Worm (Caenorhabditis elegans) whole organism, young adult: ENCODE data around the gene C34F6.9.

ENCODE experiments used
- F39B2.1 ChIP-seq: fragments of 200-800 bp; sonication (Bioruptor generic); IDR thresholded peaks from 2 replicates; pipeline ENCODE4 v1.3.6; 2022; ENCODE audit warnings: missing genetic modification reagents, missing genetic modification characterization, missing compliant biosample characterization
- K11D2.4 ChIP-seq: fragments of 200-800 bp; sonication (Bioruptor generic); IDR thresholded peaks from 2 replicates; pipeline ENCODE4 v1.3.6; 2022; ENCODE audit warnings: missing genetic modification reagents, missing genetic modification characterization, missing compliant biosample characterization
- ama-1 ChIP-seq, 3 experiments: fragments of 150-350 bp in 1 of 3; sonication (generic microtip) in 2 of 3; optimal IDR thresholded peaks; 2 replicates each; lab custom pipeline; 2014 to 2018; ENCODE audit warnings: missing biosample characterization in 2 of 3, missing genetic modification characterization in 2 of 3, missing genetic modification reagents in 2 of 3
- ceh-91 ChIP-seq: fragments of 200-800 bp; sonication (Bioruptor generic); IDR thresholded peaks from 2 replicates; pipeline ENCODE4 v1.3.6; 2022; ENCODE audit warnings: missing genetic modification reagents, missing genetic modification characterization, missing compliant biosample characterization
- efl-1 ChIP-seq: fragments of 150-350 bp; optimal IDR thresholded peaks from 2 replicates; lab custom pipeline; 2014; ENCODE audit warnings: missing biosample characterization, missing genetic modification reagents, missing genetic modification characterization
- egrh-3 ChIP-seq: fragments of 200-800 bp; sonication (Bioruptor generic); IDR thresholded peaks from 2 replicates; pipeline ENCODE4 v1.3.6; 2022; ENCODE audit warnings: missing genetic modification reagents, missing genetic modification characterization, missing compliant biosample characterization
- madf-3 ChIP-seq: fragments of 200-800 bp; sonication (Bioruptor generic); IDR thresholded peaks from 2 replicates; pipeline ENCODE4 v1.3.6; 2022; ENCODE audit warnings: missing genetic modification reagents, missing genetic modification characterization, missing compliant biosample characterization
- mcd-1 ChIP-seq: fragments of 200-800 bp; sonication (Bioruptor generic); IDR thresholded peaks from 2 replicates; pipeline ENCODE4 v1.3.6; 2022; ENCODE audit warnings: missing genetic modification reagents, missing genetic modification characterization, missing compliant biosample characterization
- rpc-1 ChIP-seq, 2 experiments: fragments of 150-350 bp in 1 of 2; sonication (generic microtip) in 1 of 2; optimal IDR thresholded peaks; 2 replicates each; lab custom pipeline; 2014 to 2018; ENCODE audit warnings: missing biosample characterization in 1 of 2, missing genetic modification characterization in 1 of 2, missing genetic modification reagents in 1 of 2, missing genotype in 1 of 2
- unc-62 ChIP-seq: fragments of 150-350 bp; optimal IDR thresholded peaks from 2 replicates; lab custom pipeline; 2014; ENCODE audit warnings: missing biosample characterization, missing genetic modification reagents, missing genetic modification characterization
- ztf-28 ChIP-seq: fragments of 200-800 bp; sonication (Bioruptor generic); IDR thresholded peaks from 2 replicates; pipeline ENCODE4 v1.3.6; 2022; ENCODE audit warnings: missing genetic modification reagents, missing genetic modification characterization, missing compliant biosample characterization

ce11 chrX:11264715-11265114 is 42.3 kb upstream of the C34F6.9 start:
- TF ChIP-seq egrh-3, result no peak
- no peak for TF ChIP-seq ztf-28 (GFP tag; lab: Robert Waterston, UW)
- no peak for TF ChIP-seq K11D2.4 (GFP tag; lab: Robert Waterston, UW)
- no peak for TF ChIP-seq rpc-1 (optimal IDR thresholded peaks at IDR 0.05; lab: Kevin White, UChicago)
- TF ChIP-seq rpc-1 (tag; optimal IDR thresholded peaks at IDR 0.05; lab: Kevin White, UChicago), result no peak
- TF ChIP-seq unc-62 (GFP tag; lab: Kevin White, UChicago), result no peak
- TF ChIP-seq ceh-91 (GFP tag; lab: Robert Waterston, UW), result no peak
- TF ChIP-seq efl-1 (GFP tag; lab: Kevin White, UChicago), result no peak
- TF ChIP-seq mcd-1 (GFP tag; lab: Robert Waterston, UW), result no peak
- no peak for TF ChIP-seq ama-1 (optimal IDR thresholded peaks at IDR 0.05; lab: Kevin White, UChicago)
- no peak for TF ChIP-seq ama-1 (GFP tag; optimal IDR thresholded peaks at IDR 0.05; lab: Kevin White, UChicago)
- TF ChIP-seq F39B2.1 (GFP tag; lab: Robert Waterston, UW), result no peak
- TF ChIP-seq madf-3, result no peak
